Worm (Caenorhabditis elegans) whole organism, early embryonic: ENCODE results near the gene atx-3.

Source experiments
- ama-1 ChIP-seq: fragments of 150-350 bp; optimal IDR thresholded peaks from 2 replicates; lab custom pipeline; 2014
- ceh-36 ChIP-seq: sonication (generic microtip); optimal IDR thresholded peaks from 2 replicates; lab custom pipeline; 2016; ENCODE audit warnings: missing genetic modification characterization, inconsistent platforms, missing compliant biosample characterization

DNA sequence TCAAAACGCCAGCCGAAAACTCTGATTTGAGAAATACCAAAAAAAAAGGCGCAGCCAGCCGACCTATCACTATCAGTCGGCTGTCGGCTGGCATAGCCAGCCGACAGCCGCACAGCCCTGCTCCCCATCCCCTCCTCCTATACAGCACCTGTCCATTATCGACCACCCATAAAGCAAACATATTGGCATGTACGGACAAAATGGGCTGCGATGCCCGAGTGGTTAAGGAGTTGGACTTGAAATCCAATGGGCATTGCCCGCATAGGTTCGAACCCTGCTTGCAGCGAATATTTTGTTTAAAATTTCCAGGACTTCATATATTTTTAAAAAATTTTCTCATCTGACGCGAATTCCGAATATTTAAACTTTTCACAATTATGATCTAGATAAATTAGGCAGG, 26.8 kb downstream of the atx-3 start:
- TF ChIP-seq ama-1 (lab: Kevin White, UChicago) (no peak), ceh-36 (tag; lab: Kevin White, UChicago) (peak; percentile 2)
